Fruit fly (Drosophila melanogaster): ENCODE data around the gene CG4537.

DNA sequence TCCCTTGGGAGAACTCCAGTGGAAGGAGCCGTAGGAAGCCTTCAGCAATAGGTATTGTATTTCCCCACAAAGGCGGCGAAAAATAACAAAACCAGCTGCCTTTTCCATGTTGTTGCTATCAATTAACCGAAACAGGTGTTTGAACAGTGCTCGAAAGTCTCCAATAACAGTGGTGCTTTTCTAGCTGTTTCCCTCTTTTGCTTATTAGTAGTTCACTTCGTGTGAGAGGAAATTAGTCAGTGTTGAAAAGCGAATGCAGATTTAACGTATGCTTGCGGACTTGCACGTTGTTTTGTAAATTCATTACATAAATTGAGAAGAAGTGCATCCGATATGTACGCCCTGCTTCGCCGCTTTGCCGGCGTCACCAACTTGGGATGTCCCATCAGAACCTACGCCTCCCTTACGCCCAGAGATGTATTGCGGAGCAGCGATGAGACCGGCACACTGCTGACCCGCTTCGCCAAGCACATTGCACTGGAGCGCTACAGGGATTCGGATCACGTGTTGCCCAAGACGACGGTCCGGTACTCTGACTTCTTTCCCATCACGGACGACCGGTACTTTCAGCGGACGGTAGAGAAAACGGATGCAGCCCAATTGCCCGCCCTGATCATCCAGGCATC lies 48.1 kb downstream of the CG4537 start, which contains the start of the genes Datp and CG4619:
- peak; percentile 44; the same call in 1 of the 3 replicates for TF ChIP-seq fd96Ca (GFP tag; IDR thresholded peaks at IDR 0.05)
- no peak for TF ChIP-seq CG8159 (tag; optimal IDR thresholded peaks at IDR 0.05)
- TF ChIP-seq D1 (tag; optimal IDR thresholded peaks at IDR 0.05) = no peak
- no peak for TF ChIP-seq gl (tag; optimal IDR thresholded peaks at IDR 0.05)
- peak; percentile 39; the same call in 1 of the 2 replicates for TF ChIP-seq Ets98B (GFP tag; IDR thresholded peaks at IDR 0.05)
- TF ChIP-seq CG4496 (GFP tag; IDR thresholded peaks at IDR 0.05) = 0 out of 3 replicates have a peak, but pooled peaks have one; percentile 39
- TF ChIP-seq Snoo (tag; optimal IDR thresholded peaks at IDR 0.05) = peak; percentile 16
- TF ChIP-seq CG8301 (tag; optimal IDR thresholded peaks at IDR 0.05) = no peak
- no peak for TF ChIP-seq Pif1A (GFP tag; optimal IDR thresholded peaks at IDR 0.05)

Data from whole organism, pupa.